Worm (Caenorhabditis elegans) whole organism, late embryonic: Measurements from ENCODE around the gene srbc-14.

ENCODE experiments used
- elt-4 ChIP-seq: sonication (generic microtip); optimal IDR thresholded peaks from 2 replicates; lab custom pipeline; 2016; ENCODE audit warnings: missing genetic modification characterization, missing compliant biosample characterization
- lim-6 ChIP-seq: sonication (generic microtip); optimal IDR thresholded peaks from 2 replicates; lab custom pipeline; 2016; ENCODE audit warnings: missing genetic modification characterization, missing compliant biosample characterization
- nhr-11 ChIP-seq: fragments of 150-350 bp; optimal IDR thresholded peaks from 2 replicates; lab custom pipeline; 2014; ENCODE audit warnings: missing biosample characterization, missing genetic modification characterization
- npax-4 ChIP-seq: sonication (generic microtip); optimal IDR thresholded peaks from 2 replicates; lab custom pipeline; 2016; ENCODE audit warnings: missing genetic modification characterization, missing compliant biosample characterization
- pha-4 ChIP-seq: fragments of 150-350 bp; optimal IDR thresholded peaks from 2 replicates; lab custom pipeline; 2018; ENCODE audit warnings: missing biosample characterization, missing genetic modification reagents, missing genetic modification characterization
- sox-4 ChIP-seq: sonication (generic microtip); optimal IDR thresholded peaks from 2 replicates; lab custom pipeline; 2017; ENCODE audit warnings: mild to moderate bottlenecking, missing genetic modification characterization, inconsistent platforms, missing compliant biosample characterization
- zip-5 ChIP-seq: sonication (generic microtip); optimal IDR thresholded peaks from 2 replicates; lab custom pipeline; 2016; ENCODE audit warnings: missing genetic modification characterization, missing compliant biosample characterization

DNA sequence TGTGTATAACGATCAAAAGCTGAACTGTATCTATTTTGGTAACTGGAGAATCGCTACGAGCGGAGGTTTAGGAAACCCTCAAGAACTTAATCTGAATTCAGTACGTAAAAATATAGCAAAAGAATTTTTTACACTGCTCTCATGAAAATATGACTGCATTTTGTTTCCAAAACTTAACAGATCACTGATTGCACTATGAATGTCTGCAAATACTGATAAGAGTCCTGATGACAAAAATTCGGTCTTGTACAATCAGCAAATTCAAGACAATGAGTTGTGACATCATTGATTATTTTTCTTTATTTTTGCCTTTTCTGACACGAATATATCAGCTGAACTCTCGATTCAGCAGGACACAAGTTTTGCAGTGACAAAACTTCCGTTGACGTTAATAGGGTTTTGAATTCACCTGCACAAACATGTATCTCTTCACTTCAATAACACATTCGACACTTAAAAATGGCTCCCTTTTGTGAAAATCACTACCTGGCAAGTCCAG lies 18.5 kb upstream of the srbc-14 start, which contains the start of gene srh-237:
- no peak for TF ChIP-seq lim-6 (tag; lab: Kevin White, UChicago)
- no peak for TF ChIP-seq elt-4 (tag; lab: Kevin White, UChicago)
- no peak for TF ChIP-seq pha-4 (tag; lab: Kevin White, UChicago)
- no peak for TF ChIP-seq sox-4 (tag; lab: Kevin White, UChicago)
- TF ChIP-seq npax-4: no peak
- TF ChIP-seq zip-5 (tag; lab: Kevin White, UChicago): no peak
- TF ChIP-seq nhr-11 (tag; lab: Kevin White, UChicago): no peak
